Worm (Caenorhabditis elegans): ENCODE results near the gene cank-26.

ce11 chrII:4018617-4019016, 43.8 kb upstream of the cank-26 start, which contains the start of gene K07D4.6:
- TF ChIP-seq T22C8.4 (GFP tag; IDR thresholded peaks at IDR 0.05) (no peak), flt-1 (GFP tag; IDR thresholded peaks at IDR 0.05) (no peak)
